Worm (Caenorhabditis elegans): ENCODE results near the gene ets-9.

The ets-9 gene

DNA sequence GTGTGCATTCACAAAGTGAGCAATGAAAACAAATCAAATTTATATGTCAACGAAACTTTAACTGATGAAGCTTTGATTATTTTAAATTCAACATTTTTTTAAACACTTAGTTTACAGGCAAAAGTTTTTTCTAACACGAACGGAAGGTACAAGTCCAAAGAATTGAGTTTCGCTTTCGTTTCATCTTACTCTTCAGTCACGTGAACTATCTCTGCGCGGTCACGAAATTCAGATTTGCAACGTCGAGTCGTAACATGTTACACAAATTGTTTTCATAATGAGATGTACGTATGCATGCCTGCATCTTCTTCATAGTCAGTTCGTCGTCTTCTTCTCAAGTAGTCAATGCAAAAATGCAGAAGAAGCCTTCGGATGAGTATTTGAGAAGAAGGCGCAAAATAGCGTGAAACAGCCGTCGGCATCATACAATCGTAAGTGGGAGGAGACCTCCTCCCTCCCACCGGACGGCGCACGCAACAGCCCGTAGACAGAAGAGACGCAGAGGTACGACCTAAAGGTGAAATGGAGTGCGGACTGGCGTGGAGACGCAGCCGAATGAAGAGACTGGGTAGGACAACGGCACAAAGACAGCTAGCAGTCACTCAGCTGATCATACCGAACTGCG, 14.1 kb upstream of the ets-9 start, which contains the start of gene coel-1:
coel-1 (plus strand) TSS at position 381 of the 625 bp plus-strand sequence.
- TF ChIP-seq lsy-2 (tag; optimal IDR thresholded peaks at IDR 0.05): peak in 1 of 2 experiments; percentile 38
- no peak for TF ChIP-seq efl-3 (GFP tag; optimal IDR thresholded peaks at IDR 0.05)
- TF ChIP-seq ets-5 (GFP tag; IDR thresholded peaks at IDR 0.05): no peak
- TF ChIP-seq Y116A8C.19 (tag; optimal IDR thresholded peaks at IDR 0.05; ENCODE audit: borderline replicate concordance): no peak
- TF ChIP-seq tlp-1 (tag; optimal IDR thresholded peaks at IDR 0.05): no peak
- no peak for TF ChIP-seq unc-98 (GFP tag; IDR thresholded peaks at IDR 0.05)
- TF ChIP-seq pax-3 (tag; optimal IDR thresholded peaks at IDR 0.05): no peak
- TF ChIP-seq ceh-88 (GFP tag; IDR thresholded peaks at IDR 0.05): no peak
- no peak for TF ChIP-seq hlh-4 (tag; optimal IDR thresholded peaks at IDR 0.05)
- TF ChIP-seq lin-35 (GFP tag; optimal IDR thresholded peaks at IDR 0.05): peak; percentile 27 to 58
- TF ChIP-seq sup-37 (GFP tag; optimal IDR thresholded peaks at IDR 0.05): no peak
- TF ChIP-seq nhr-76 (tag; optimal IDR thresholded peaks at IDR 0.05): no peak
- TF ChIP-seq grh-1 (GFP tag; IDR thresholded peaks at IDR 0.05): no peak
- peak; percentile 14 for TF ChIP-seq irx-1 (tag; optimal IDR thresholded peaks at IDR 0.05)
- TF ChIP-seq nhr-20 (tag; optimal IDR thresholded peaks at IDR 0.05): peak; percentile 60
- peak; percentile 46 for TF ChIP-seq C16A3.4 (tag; optimal IDR thresholded peaks at IDR 0.05)
- peak; percentile 13 for TF ChIP-seq mep-1 (tag; optimal IDR thresholded peaks at IDR 0.05)
- no peak for TF ChIP-seq dpl-1 (GFP tag; optimal IDR thresholded peaks at IDR 0.05)
- TF ChIP-seq vab-15 (tag; optimal IDR thresholded peaks at IDR 0.05): no peak
- peak; percentile 57 for TF ChIP-seq unc-86 (tag; optimal IDR thresholded peaks at IDR 0.05)
- TF ChIP-seq lin-39 (tag; optimal IDR thresholded peaks at IDR 0.05): no peak
- TF ChIP-seq rnt-1 (tag; optimal IDR thresholded peaks at IDR 0.05): peak; percentile 66
- no peak for TF ChIP-seq unc-62 (GFP tag; optimal IDR thresholded peaks at IDR 0.05)
- TF ChIP-seq ceh-82 (tag; optimal IDR thresholded peaks at IDR 0.05): peak in 2 of 3 experiments; percentile 41 to 61
- TF ChIP-seq zag-1 (tag; optimal IDR thresholded peaks at IDR 0.05): no peak
- TF ChIP-seq F16B12.6 (tag; optimal IDR thresholded peaks at IDR 0.05): peak; percentile 11
- peak; percentile 62 for TF ChIP-seq fkh-10 (GFP tag; optimal IDR thresholded peaks at IDR 0.05)
- TF ChIP-seq lin-13 (GFP tag; optimal IDR thresholded peaks at IDR 0.05): no peak
- no peak for TF ChIP-seq egl-27 (tag; optimal IDR thresholded peaks at IDR 0.05)
- peak; percentile 41 for TF ChIP-seq tbx-2 (tag; optimal IDR thresholded peaks at IDR 0.05)
- no peak for TF ChIP-seq snpc-4 (tag; optimal IDR thresholded peaks at IDR 0.05)
- TF ChIP-seq nhr-85 (tag): peak; percentile 81
- no peak for TF ChIP-seq unc-30 (tag; optimal IDR thresholded peaks at IDR 0.05)
- no peak for TF ChIP-seq nhr-12 (tag; optimal IDR thresholded peaks at IDR 0.05)
- no peak for TF ChIP-seq ceh-90 (tag; optimal IDR thresholded peaks at IDR 0.05)
- TF ChIP-seq swsn-7 (tag; optimal IDR thresholded peaks at IDR 0.05): peak; percentile 36
- TF ChIP-seq dsc-1 (tag; optimal IDR thresholded peaks at IDR 0.05): peak; percentile 41
- TF ChIP-seq fkh-8 (tag; optimal IDR thresholded peaks at IDR 0.05): no peak
- no peak for TF ChIP-seq ceh-63 (GFP tag; optimal IDR thresholded peaks at IDR 0.05)
- no peak for TF ChIP-seq mab-9 (GFP tag; IDR thresholded peaks at IDR 0.05)
- TF ChIP-seq efl-1 (optimal IDR thresholded peaks at IDR 0.05): peak in 1 of 2 experiments; percentile 41
- peak in 1 of 2 experiments; percentile 82 for TF ChIP-seq efl-1 (GFP tag; optimal IDR thresholded peaks at IDR 0.05 in 1 of 2)
- no peak for TF ChIP-seq sox-4 (tag; optimal IDR thresholded peaks at IDR 0.05)
- TF ChIP-seq ama-1 (optimal IDR thresholded peaks at IDR 0.05): no peak
- TF ChIP-seq skn-1 (tag; optimal IDR thresholded peaks at IDR 0.05): peak; percentile 32
- TF ChIP-seq mdl-1 (tag; optimal IDR thresholded peaks at IDR 0.05): peak in 1 of 2 experiments; percentile 68
- TF ChIP-seq xbp-1 (tag; optimal IDR thresholded peaks at IDR 0.05): peak; percentile 37
- TF ChIP-seq ceh-8 (GFP tag; optimal IDR thresholded peaks at IDR 0.05): no peak
- TF ChIP-seq fkh-4 (tag; optimal IDR thresholded peaks at IDR 0.05; ENCODE audit: borderline replicate concordance): no peak
- no peak for TF ChIP-seq zip-4 (GFP tag; optimal IDR thresholded peaks at IDR 0.05)
- peak; percentile 12 for TF ChIP-seq elt-2 (tag; optimal IDR thresholded peaks at IDR 0.05)
- TF ChIP-seq nhr-71 (tag; optimal IDR thresholded peaks at IDR 0.05): peak; percentile 70
- TF ChIP-seq unc-130 (tag; optimal IDR thresholded peaks at IDR 0.05): peak; percentile 5
